Fruit fly (Drosophila melanogaster): ENCODE measurements around the gene BBS8.

Gene BBS8

dm6 chr2L:430820-431628, 8.4 kb downstream of the BBS8 start, which contains the start of gene ex (continued):
- TF ChIP-seq CG10431 (GFP tag; optimal IDR thresholded peaks at IDR 0.05) (peak; percentile 66), ro (GFP tag; IDR thresholded peaks at IDR 0.05) (no peak), CG2712 (tag; optimal IDR thresholded peaks at IDR 0.05) (peak; percentile 50), fd64A (GFP tag; optimal IDR thresholded peaks at IDR 0.05) (peak; percentile 83), Dek (tag; optimal IDR thresholded peaks at IDR 0.05) (peak; percentile 44), pita (GFP tag; optimal IDR thresholded peaks at IDR 0.05) (no peak), gem (tag; optimal IDR thresholded peaks at IDR 0.05) (peak; percentile 64), CG13123 (GFP tag; optimal IDR thresholded peaks at IDR 0.05) (peak; percentile 36), mld (GFP tag; IDR thresholded peaks at IDR 0.05; ENCODE audit: partially characterized antibody) (no peak), jumu (GFP tag; optimal IDR thresholded peaks at IDR 0.05) (no peak), Abd-B (GFP tag; optimal IDR thresholded peaks at IDR 0.05) (no peak), CG17359 (tag; optimal IDR thresholded peaks at IDR 0.05) (peak; percentile 79), lbe (GFP tag; optimal IDR thresholded peaks at IDR 0.05) (peak; percentile 66), Med (GFP tag) (peak; percentile 91), Dip3 (GFP tag; optimal IDR thresholded peaks at IDR 0.05) (no peak), Hey (tag; optimal IDR thresholded peaks at IDR 0.05) (peak; percentile 73), Mes4 (GFP tag; optimal IDR thresholded peaks at IDR 0.05) (peak; percentile 31), abd-A (tag; optimal IDR thresholded peaks at IDR 0.05) (peak; percentile 60), Dll (GFP tag; IDR thresholded peaks at IDR 0.05; ENCODE audit: partially characterized antibody) (no peak), CG17385 (GFP tag; optimal IDR thresholded peaks at IDR 0.05) (peak; percentile 52), CG12299 (tag; optimal IDR thresholded peaks at IDR 0.05) (peak; percentile 65), CG12104 (GFP tag; optimal IDR thresholded peaks at IDR 0.05) (peak; percentile 55), CG10209 (GFP tag; optimal IDR thresholded peaks at IDR 0.05) (peak; percentile 56), CG12219 (GFP tag; optimal IDR thresholded peaks at IDR 0.05) (peak; percentile 81), fru (optimal IDR thresholded peaks at IDR 0.05) (no peak), D19A (tag; optimal IDR thresholded peaks at IDR 0.05) (peak; percentile 30), CG1529 (GFP tag; optimal IDR thresholded peaks at IDR 0.05) (peak; percentile 62), CG11723 (GFP tag; optimal IDR thresholded peaks at IDR 0.05) (peak; percentile 22), pho (GFP tag; optimal IDR thresholded peaks at IDR 0.05) (no peak), tio (GFP tag; optimal IDR thresholded peaks at IDR 0.05) (no peak), PHDP (tag; optimal IDR thresholded peaks at IDR 0.05) (peak; percentile 75), Scr (GFP tag; IDR thresholded peaks at IDR 0.05; ENCODE audit: partially characterized antibody) (no peak), Pdp1 (GFP tag; optimal IDR thresholded peaks at IDR 0.05) (peak in 1 of 2 experiments; percentile 23), CG12391 (tag; optimal IDR thresholded peaks at IDR 0.05) (peak; percentile 11), org-1 (GFP tag; optimal IDR thresholded peaks at IDR 0.05) (peak; percentile 31), CG8290 (GFP tag; optimal IDR thresholded peaks at IDR 0.05) (peak; percentile 17), CG8290 (tag; optimal IDR thresholded peaks at IDR 0.05) (peak in 1 of 2 experiments; percentile 57), Xrp1 (GFP tag; IDR thresholded peaks at IDR 0.05) (peak; percentile 60), CG1792 (GFP tag; optimal IDR thresholded peaks at IDR 0.05) (peak; percentile 69), CG12071 (GFP tag; optimal IDR thresholded peaks at IDR 0.05) (peak; percentile 87), kah (GFP tag; optimal IDR thresholded peaks at IDR 0.05) (peak; percentile 60), CG8388 (GFP tag; optimal IDR thresholded peaks at IDR 0.05) (peak; percentile 18), Elba2 (GFP tag; optimal IDR thresholded peaks at IDR 0.05) (peak; percentile 34), zfh2 (GFP tag; optimal IDR thresholded peaks at IDR 0.05) (no peak), Jarid2 (GFP tag; optimal IDR thresholded peaks at IDR 0.05) (peak; percentile 96), CG5180 (GFP tag; optimal IDR thresholded peaks at IDR 0.05) (peak; percentile 69), CG12659 (GFP tag; optimal IDR thresholded peaks at IDR 0.05) (peak; percentile 57), ATbp (GFP tag; optimal IDR thresholded peaks at IDR 0.05) (peak; percentile 90), CG3163 (GFP tag; optimal IDR thresholded peaks at IDR 0.05) (peak; percentile 65)
